Worm (Caenorhabditis elegans) whole organism, early embryonic: ENCODE data around the gene Y41C4A.7.

Source experiments
- B0310.2 ChIP-seq: sonication (generic microtip); optimal IDR thresholded peaks from 2 replicates; lab custom pipeline; 2016; ENCODE audit warnings: mild to moderate bottlenecking, missing genetic modification characterization, missing compliant biosample characterization
- F13C5.2 ChIP-seq: sonication (generic microtip); optimal IDR thresholded peaks from 2 replicates; lab custom pipeline; 2017; ENCODE audit warnings: mild to moderate bottlenecking, missing genetic modification characterization, inconsistent platforms, missing compliant biosample characterization
- aly-1 ChIP-seq: sonication (generic microtip); optimal IDR thresholded peaks from 2 replicates; lab custom pipeline; 2016; ENCODE audit warnings: missing genetic modification characterization, missing compliant biosample characterization
- ama-1 ChIP-seq: fragments of 150-350 bp; optimal IDR thresholded peaks from 2 replicates; lab custom pipeline; 2014
- ceh-13 ChIP-seq: fragments of 200-800 bp; sonication (Bioruptor generic); optimal IDR thresholded peaks from 2 replicates; lab custom pipeline; 2018; ENCODE audit warnings: mild to moderate bottlenecking, missing genetic modification characterization, missing compliant biosample characterization
- ceh-36 ChIP-seq: sonication (generic microtip); optimal IDR thresholded peaks from 2 replicates; lab custom pipeline; 2016; ENCODE audit warnings: missing genetic modification characterization, inconsistent platforms, missing compliant biosample characterization
- ets-7 ChIP-seq: sonication (generic microtip); optimal IDR thresholded peaks from 2 replicates; lab custom pipeline; 2016; ENCODE audit warnings: missing genotype, missing genetic modification characterization, missing compliant biosample characterization
- flt-1 ChIP-seq: fragments of 200-800 bp; sonication (Bioruptor generic); IDR thresholded peaks from 2 replicates; pipeline ENCODE4 v1.3.6; 2022; ENCODE audit warnings: missing genetic modification characterization, missing compliant biosample characterization
- hmbx-1 ChIP-seq: sonication (generic microtip); optimal IDR thresholded peaks from 2 replicates; lab custom pipeline; 2016; ENCODE audit warnings: mild to moderate bottlenecking, missing genetic modification characterization, missing compliant biosample characterization
- hmg-4 ChIP-seq: fragments of 200-800 bp; sonication (Bioruptor generic); optimal IDR thresholded peaks from 2 replicates; lab custom pipeline; 2018; ENCODE audit warnings: mild to moderate bottlenecking, missing genetic modification characterization, missing compliant biosample characterization
- hnd-1 ChIP-seq: sonication (generic microtip); optimal IDR thresholded peaks from 2 replicates; lab custom pipeline; 2016; ENCODE audit warnings: missing genetic modification characterization, missing compliant biosample characterization
- pes-1 ChIP-seq: fragments of 200-800 bp; sonication (Bioruptor generic); IDR thresholded peaks from 2 replicates; pipeline ENCODE4 v1.3.6; 2022; ENCODE audit warnings: missing genetic modification reagents, missing genetic modification characterization, missing compliant biosample characterization
- scrt-1 ChIP-seq: fragments of 200-800 bp; sonication (Bioruptor generic); IDR thresholded peaks from 2 replicates; pipeline ENCODE4 v1.3.6; 2022; ENCODE audit warnings: missing genetic modification characterization, missing compliant biosample characterization
- sea-1 ChIP-seq: fragments of 200-800 bp; sonication (Bioruptor generic); conservative IDR thresholded peaks from 2 replicates; pipeline ENCODE4 v1.3.6; 2022; ENCODE audit warnings: missing genetic modification characterization, missing compliant biosample characterization
- tbx-11 ChIP-seq: fragments of 200-800 bp; sonication (Bioruptor generic); IDR thresholded peaks from 2 replicates; pipeline ENCODE4 v1.3.6; 2022; ENCODE audit warnings: missing genetic modification characterization, missing compliant biosample characterization
- tbx-37 ChIP-seq: fragments of 200-800 bp; sonication (Bioruptor generic); conservative IDR thresholded peaks from 2 replicates; pipeline ENCODE4 v1.3.6; 2022; ENCODE audit warnings: missing genetic modification reagents, missing genetic modification characterization, missing compliant biosample characterization
- tra-4 ChIP-seq: sonication (generic microtip); optimal IDR thresholded peaks from 2 replicates; lab custom pipeline; 2017; ENCODE audit warnings: missing genetic modification characterization, missing compliant biosample characterization

Y41C4A.7 gene

DNA sequence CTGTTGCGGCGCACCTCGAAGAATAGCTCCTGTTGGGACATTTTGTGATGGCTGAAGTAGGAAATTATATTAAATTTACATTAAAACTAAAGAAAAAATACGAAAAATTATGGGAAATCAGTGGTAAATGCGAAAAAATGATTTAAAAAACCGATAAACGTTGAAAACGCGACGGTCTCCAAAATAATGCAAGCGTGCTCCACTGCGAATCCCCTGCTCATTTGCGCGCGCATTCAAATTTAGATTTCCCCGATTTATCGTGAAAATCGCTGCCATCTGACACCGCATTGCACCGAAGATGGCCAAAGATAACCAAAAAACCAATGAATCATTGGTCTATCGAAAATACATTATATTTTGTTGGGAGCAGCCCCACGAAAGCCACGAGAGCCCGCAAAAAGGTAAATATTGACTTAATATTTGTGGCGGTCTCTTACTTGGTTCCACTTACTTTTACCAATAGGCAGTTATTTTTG is 20.8 kb downstream of the Y41C4A.7 start, which contains the start of the genes elb-1 and Y41C4A.11:
elb-1 (minus strand) TSS at position 51 of the 476 bp plus-strand sequence.
Y41C4A.11 (plus strand) TSS at position 461 of the 476 bp plus-strand sequence.
- TF ChIP-seq tbx-37: no peak
- TF ChIP-seq tbx-11 (GFP tag; lab: Robert Waterston, UW): no peak
- TF ChIP-seq hmbx-1 (tag; lab: Kevin White, UChicago): no peak
- TF ChIP-seq aly-1: no peak
- no peak for TF ChIP-seq ceh-36 (tag; lab: Kevin White, UChicago)
- no peak for TF ChIP-seq ceh-13 (GFP tag; lab: Kevin White, UChicago)
- no peak for TF ChIP-seq F13C5.2 (tag; lab: Kevin White, UChicago)
- TF ChIP-seq pes-1 (GFP tag; lab: Robert Waterston, UW): no peak
- no peak for TF ChIP-seq B0310.2 (tag; lab: Kevin White, UChicago)
- no peak for TF ChIP-seq ets-7 (tag; lab: Kevin White, UChicago)
- TF ChIP-seq flt-1 (GFP tag; lab: Robert Waterston, UW): no peak
- TF ChIP-seq ama-1: no peak
- TF ChIP-seq sea-1 (GFP tag; lab: Robert Waterston, UW): no peak
- no peak for TF ChIP-seq scrt-1 (GFP tag; lab: Robert Waterston, UW)
- no peak for TF ChIP-seq hmg-4
- TF ChIP-seq hnd-1 (tag; lab: Kevin White, UChicago): no peak

DNA sequence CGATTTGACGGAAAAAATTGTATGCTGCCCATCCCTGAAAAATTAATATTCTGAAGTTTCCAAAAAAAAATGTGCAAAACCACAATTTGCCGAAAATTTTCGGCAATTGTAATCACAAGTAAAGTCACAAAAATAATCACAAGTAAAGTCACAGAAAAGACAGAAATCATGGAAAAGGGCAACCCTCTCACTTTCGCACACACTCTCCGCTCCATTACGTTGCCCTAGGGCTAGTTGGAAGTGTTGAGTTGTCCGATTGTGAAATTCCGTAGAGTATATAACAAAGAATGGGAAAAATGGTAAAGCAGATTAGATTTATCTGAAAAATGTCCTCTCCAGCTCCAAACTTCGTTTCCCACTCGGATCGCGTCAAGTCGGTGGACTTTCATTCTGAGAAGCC is 22.7 kb downstream of the Y41C4A.7 start, which contains the start of gene Y41C4A.32:
Y41C4A.32 (plus strand) TSS at position 302 of the 400 bp plus-strand sequence.
- no peak for TF ChIP-seq tra-4 (tag; lab: Kevin White, UChicago)
- no peak for TF ChIP-seq B0310.2 (tag; lab: Kevin White, UChicago)
- no peak for TF ChIP-seq ceh-36 (tag; lab: Kevin White, UChicago)
- no peak for TF ChIP-seq flt-1 (GFP tag; lab: Robert Waterston, UW)
- TF ChIP-seq hmbx-1 (tag; lab: Kevin White, UChicago): no peak
- no peak for TF ChIP-seq ets-7 (tag; lab: Kevin White, UChicago)
- TF ChIP-seq scrt-1 (GFP tag; lab: Robert Waterston, UW): no peak
- no peak for TF ChIP-seq pes-1 (GFP tag; lab: Robert Waterston, UW)
- TF ChIP-seq aly-1: no peak
- TF ChIP-seq tbx-37: no peak
- TF ChIP-seq ceh-13 (GFP tag; lab: Kevin White, UChicago): no peak
- TF ChIP-seq F13C5.2 (tag; lab: Kevin White, UChicago): no peak
- no peak for TF ChIP-seq tbx-11 (GFP tag; lab: Robert Waterston, UW)
- no peak for TF ChIP-seq sea-1 (GFP tag; lab: Robert Waterston, UW)
- no peak for TF ChIP-seq ama-1
- no peak for TF ChIP-seq hnd-1 (tag; lab: Kevin White, UChicago)
- TF ChIP-seq hmg-4: no peak

DNA sequence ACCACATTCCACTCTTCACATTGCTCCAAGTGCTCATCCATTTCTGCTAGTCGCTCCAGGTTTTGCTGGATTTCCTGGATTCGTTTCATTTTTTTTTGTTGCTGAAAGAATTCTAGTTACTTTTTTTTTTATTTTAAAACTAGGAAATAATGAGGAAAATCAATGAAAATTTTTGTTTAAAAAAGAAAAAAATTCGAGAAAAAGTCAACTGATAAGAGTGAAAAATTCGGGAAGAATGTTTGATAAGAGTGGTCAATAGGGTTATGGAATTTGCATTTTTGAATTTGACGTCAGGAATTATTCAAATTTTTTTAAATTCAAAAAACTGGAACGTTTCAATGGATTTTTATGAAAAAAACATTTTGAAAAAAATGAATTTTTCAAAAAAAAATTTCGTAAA is 27.9 kb downstream of the Y41C4A.7 start, which contains the start of gene Y41C4A.12:
Y41C4A.12 (minus strand) TSS at position 101 of the 400 bp plus-strand sequence.
- no peak for TF ChIP-seq tra-4 (tag; lab: Kevin White, UChicago)
- TF ChIP-seq scrt-1 (GFP tag; lab: Robert Waterston, UW): no peak
- TF ChIP-seq F13C5.2 (tag; lab: Kevin White, UChicago): no peak
- TF ChIP-seq pes-1 (GFP tag; lab: Robert Waterston, UW): no peak
- TF ChIP-seq tbx-11 (GFP tag; lab: Robert Waterston, UW): no peak
- TF ChIP-seq hnd-1 (tag; lab: Kevin White, UChicago): no peak
- no peak for TF ChIP-seq sea-1 (GFP tag; lab: Robert Waterston, UW)

DNA sequence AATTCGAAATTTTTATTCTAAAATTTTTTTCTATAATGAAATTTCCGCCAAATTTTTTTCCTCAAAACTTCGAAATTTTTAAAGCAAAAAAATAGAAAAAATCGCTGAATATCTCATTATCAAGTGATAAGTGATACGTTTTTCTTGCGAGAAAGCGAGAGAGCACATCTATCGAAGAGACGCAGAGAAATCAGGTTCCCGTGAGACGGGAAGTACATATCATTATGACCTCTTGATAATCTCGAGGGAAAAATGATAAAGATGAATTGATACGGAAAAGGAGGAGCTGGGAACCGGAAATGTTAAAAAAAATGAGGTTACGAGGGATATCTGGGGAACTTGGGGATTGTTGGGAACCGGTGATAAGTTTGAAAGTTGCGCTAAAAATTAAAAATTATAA is 28.3 kb downstream of the Y41C4A.7 start:
- TF ChIP-seq tra-4 (tag; lab: Kevin White, UChicago): no peak
- no peak for TF ChIP-seq F13C5.2 (tag; lab: Kevin White, UChicago)
- TF ChIP-seq hmbx-1 (tag; lab: Kevin White, UChicago): no peak
- no peak for TF ChIP-seq ets-7 (tag; lab: Kevin White, UChicago)
- TF ChIP-seq aly-1: no peak
- TF ChIP-seq tbx-37: no peak
- TF ChIP-seq B0310.2 (tag; lab: Kevin White, UChicago): no peak
- TF ChIP-seq pes-1 (GFP tag; lab: Robert Waterston, UW): no peak
- no peak for TF ChIP-seq ceh-36 (tag; lab: Kevin White, UChicago)
- no peak for TF ChIP-seq flt-1 (GFP tag; lab: Robert Waterston, UW)
- TF ChIP-seq sea-1 (GFP tag; lab: Robert Waterston, UW): no peak
- TF ChIP-seq hmg-4: no peak
- TF ChIP-seq scrt-1 (GFP tag; lab: Robert Waterston, UW): no peak
- TF ChIP-seq ceh-13 (GFP tag; lab: Kevin White, UChicago): no peak
- no peak for TF ChIP-seq ama-1
- no peak for TF ChIP-seq hnd-1 (tag; lab: Kevin White, UChicago)
- TF ChIP-seq tbx-11 (GFP tag; lab: Robert Waterston, UW): no peak

DNA sequence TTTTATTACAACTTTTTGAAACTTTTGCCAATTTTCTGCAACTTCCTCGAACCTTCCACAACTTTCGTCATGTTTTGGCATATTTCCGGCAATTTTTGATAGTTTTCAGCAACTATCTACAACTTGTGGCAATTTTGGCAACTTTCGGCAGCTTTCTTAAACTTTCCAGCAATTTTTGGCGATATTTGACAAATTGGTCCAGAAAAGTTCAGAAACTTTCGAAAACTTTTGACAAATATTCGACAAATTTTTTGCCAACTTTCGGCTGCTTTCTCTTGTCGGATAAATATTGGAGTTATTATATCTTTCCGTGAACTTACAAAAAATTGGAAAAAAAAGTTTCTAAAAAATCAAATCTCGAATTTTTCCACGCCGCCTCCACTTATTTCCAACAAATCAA is 31.6 kb downstream of the Y41C4A.7 start, which contains the start of gene Y41C4A.18:
Y41C4A.18 (plus strand) TSS at position 301 of the 400 bp plus-strand sequence.
- TF ChIP-seq scrt-1 (GFP tag; lab: Robert Waterston, UW): no peak
- no peak for TF ChIP-seq hmg-4

DNA sequence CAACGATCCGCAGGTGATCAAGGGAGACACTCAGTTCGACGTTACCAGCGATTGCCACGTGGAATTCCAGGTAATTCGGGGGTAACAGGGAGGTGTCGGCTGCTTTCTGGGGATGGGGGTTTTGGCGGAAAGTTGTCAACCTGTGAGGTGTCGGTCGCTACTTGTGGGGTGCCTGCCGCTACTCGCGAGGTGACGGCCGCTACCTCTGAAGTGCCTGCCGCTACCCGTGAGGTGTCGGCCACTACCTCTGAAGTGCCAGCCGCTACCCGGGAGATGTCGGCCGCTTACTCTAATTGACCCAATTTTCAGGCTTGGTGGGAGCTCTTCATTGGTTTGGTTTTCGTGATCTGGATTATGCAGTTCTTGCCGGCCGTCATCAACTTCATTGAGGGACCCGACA is 32.2 kb downstream of the Y41C4A.7 start:
- no peak for TF ChIP-seq F13C5.2 (tag; lab: Kevin White, UChicago)
- TF ChIP-seq hmg-4: no peak
- TF ChIP-seq scrt-1 (GFP tag; lab: Robert Waterston, UW): no peak
- no peak for TF ChIP-seq hmbx-1 (tag; lab: Kevin White, UChicago)
- TF ChIP-seq sea-1 (GFP tag; lab: Robert Waterston, UW): no peak
- TF ChIP-seq ama-1: no peak
- TF ChIP-seq tra-4 (tag; lab: Kevin White, UChicago): no peak

DNA sequence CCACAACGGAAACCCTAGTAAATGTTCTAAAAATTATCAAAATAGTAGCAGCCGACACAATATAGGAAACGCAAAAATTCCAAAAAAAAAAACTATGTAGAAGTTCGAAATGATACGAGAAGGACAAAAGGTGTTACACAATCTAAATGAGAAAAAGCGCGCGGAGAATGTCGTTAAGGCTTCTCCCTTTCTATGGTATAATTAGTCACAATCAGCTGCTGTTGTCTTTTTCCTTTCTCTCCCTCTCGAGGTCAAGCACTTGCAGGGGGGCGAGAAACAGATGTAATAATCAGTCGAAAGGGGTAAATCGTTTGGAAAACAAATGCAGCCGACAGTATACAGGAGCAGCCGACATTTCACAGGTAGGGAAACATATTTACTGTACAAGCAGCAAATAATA is 32.8 kb downstream of the Y41C4A.7 start:
- TF ChIP-seq B0310.2 (tag; lab: Kevin White, UChicago): no peak
- no peak for TF ChIP-seq ets-7 (tag; lab: Kevin White, UChicago)
- no peak for TF ChIP-seq pes-1 (GFP tag; lab: Robert Waterston, UW)
- no peak for TF ChIP-seq ama-1
- no peak for TF ChIP-seq F13C5.2 (tag; lab: Kevin White, UChicago)
- TF ChIP-seq tbx-37: no peak
- no peak for TF ChIP-seq hmbx-1 (tag; lab: Kevin White, UChicago)
- no peak for TF ChIP-seq sea-1 (GFP tag; lab: Robert Waterston, UW)
- TF ChIP-seq flt-1 (GFP tag; lab: Robert Waterston, UW): no peak
- no peak for TF ChIP-seq hmg-4
- no peak for TF ChIP-seq hnd-1 (tag; lab: Kevin White, UChicago)
- TF ChIP-seq ceh-13 (GFP tag; lab: Kevin White, UChicago): no peak
- TF ChIP-seq scrt-1 (GFP tag; lab: Robert Waterston, UW): no peak
- TF ChIP-seq tra-4 (tag; lab: Kevin White, UChicago): no peak
- no peak for TF ChIP-seq aly-1
- TF ChIP-seq tbx-11 (GFP tag; lab: Robert Waterston, UW): no peak
- no peak for TF ChIP-seq ceh-36 (tag; lab: Kevin White, UChicago)
